Fruit fly (Drosophila melanogaster) whole organism, pupa: ENCODE measurements around the gene bora.

Experiments used
- CG10348 ChIP-seq: fragments of 200-800 bp; sonication (Bioruptor generic); IDR thresholded peaks from 2 replicates; pipeline ENCODE4 v1.3.6; 2022; ENCODE audit warnings: missing biosample characterization, missing genetic modification characterization
- CG12605 ChIP-seq: fragments of 200-800 bp; sonication (Bioruptor generic); IDR thresholded peaks from 2 replicates; pipeline ENCODE4 v1.3.6; 2022; ENCODE audit warnings: missing biosample characterization, missing genetic modification characterization
- CG13204 ChIP-seq: fragments of 200-800 bp; sonication (Bioruptor generic); optimal IDR thresholded peaks from 2 replicates; lab custom pipeline; 2018; ENCODE audit warnings: missing biosample characterization, mild to moderate bottlenecking, missing genetic modification characterization, moderate library complexity
- CG14655 ChIP-seq: fragments of 200-800 bp; sonication (Bioruptor generic); optimal IDR thresholded peaks from 3 replicates; lab custom pipeline; 2017; ENCODE audit warnings: mild to moderate bottlenecking, missing biosample characterization, missing genetic modification reagents, missing genetic modification characterization
- CG15710 ChIP-seq: fragments of 200-800 bp; sonication (Bioruptor generic); optimal IDR thresholded peaks from 2 replicates; lab custom pipeline; 2018; ENCODE audit warnings: missing biosample characterization, mild to moderate bottlenecking, missing genetic modification characterization, moderate library complexity
- CG17806 ChIP-seq: fragments of 200-800 bp; sonication (Bioruptor generic); optimal IDR thresholded peaks from 2 replicates; lab custom pipeline; 2018; ENCODE audit warnings: missing biosample characterization, mild to moderate bottlenecking, missing genetic modification characterization, moderate library complexity
- CG32121 ChIP-seq: fragments of 200-800 bp; sonication (Bioruptor generic); IDR thresholded peaks from 2 replicates; pipeline ENCODE4 v1.3.6; 2022; ENCODE audit warnings: missing biosample characterization, missing genetic modification characterization
- CG34367 ChIP-seq: fragments of 200-800 bp; sonication (Bioruptor generic); optimal IDR thresholded peaks from 2 replicates; lab custom pipeline; 2018; ENCODE audit warnings: missing biosample characterization, mild to moderate bottlenecking, missing genetic modification characterization
- CG4496 ChIP-seq: fragments of 200-800 bp; sonication (Bioruptor generic); IDR thresholded peaks from 3 replicates; pipeline ENCODE4 v1.3.6; 2022; ENCODE audit warnings: missing biosample characterization, missing genetic modification characterization
- CG8159 ChIP-seq: fragments of 200-800 bp; sonication (Bioruptor generic); optimal IDR thresholded peaks from 3 replicates; lab custom pipeline; 2018; ENCODE audit warnings: missing biosample characterization, mild to moderate bottlenecking, missing genetic modification characterization, moderate library complexity
- CG8301 ChIP-seq: fragments of 200-800 bp; sonication (Bioruptor generic); optimal IDR thresholded peaks from 2 replicates; lab custom pipeline; 2018; ENCODE audit warnings: missing biosample characterization, mild to moderate bottlenecking, missing genetic modification characterization
- CG9948 ChIP-seq: fragments of 200-800 bp; sonication (Bioruptor generic); optimal IDR thresholded peaks from 2 replicates; lab custom pipeline; 2018; ENCODE audit warnings: missing biosample characterization, mild to moderate bottlenecking, missing genetic modification characterization, moderate library complexity
- D1 ChIP-seq: fragments of 200-800 bp; sonication (Bioruptor generic); optimal IDR thresholded peaks from 2 replicates; lab custom pipeline; 2018; ENCODE audit warnings: missing biosample characterization, mild to moderate bottlenecking, missing genetic modification characterization, moderate library complexity
- EcR ChIP-seq: fragments of 200-800 bp; sonication (Bioruptor generic); optimal IDR thresholded peaks from 3 replicates; lab custom pipeline; 2019; ENCODE audit warnings: missing biosample characterization, missing genetic modification characterization, mild to moderate bottlenecking, moderate library complexity, missing genetic modification reagents
- Ets98B ChIP-seq: fragments of 200-800 bp; sonication (Bioruptor generic); IDR thresholded peaks from 2 replicates; pipeline ENCODE4 v1.3.6; 2022; ENCODE audit warnings: missing biosample characterization, missing genetic modification characterization
- Pif1A ChIP-seq: fragments of 200-800 bp; sonication (Bioruptor generic); optimal IDR thresholded peaks from 3 replicates; lab custom pipeline; 2016; ENCODE audit warnings: missing biosample characterization, missing genetic modification characterization
- Pif1B ChIP-seq: fragments of 200-800 bp; sonication (Bioruptor generic); optimal IDR thresholded peaks from 3 replicates; lab custom pipeline; 2016; ENCODE audit warnings: missing biosample characterization, missing genetic modification characterization
- Snoo ChIP-seq: fragments of 200-800 bp; sonication (Bioruptor generic); optimal IDR thresholded peaks from 3 replicates; lab custom pipeline; 2017; ENCODE audit warnings: missing biosample characterization, mild to moderate bottlenecking, missing genetic modification characterization, inconsistent platforms
- fd96Ca ChIP-seq: fragments of 200-800 bp; sonication (Bioruptor generic); IDR thresholded peaks from 3 replicates; pipeline ENCODE4 v1.3.6; 2022; ENCODE audit warnings: missing biosample characterization, missing genetic modification characterization
- gl ChIP-seq: fragments of 200-800 bp; sonication (Bioruptor generic); optimal IDR thresholded peaks from 2 replicates; lab custom pipeline; 2018; ENCODE audit warnings: missing biosample characterization, mild to moderate bottlenecking, missing genetic modification characterization
- rn ChIP-seq: fragments of 200-800 bp; sonication (Bioruptor generic); IDR thresholded peaks from 2 replicates; pipeline ENCODE4 v1.3.6; 2022; ENCODE audit warnings: missing biosample characterization, missing genetic modification characterization

bora gene

dm6 chr3L:18626451-18627079 is 4.1 kb downstream of the bora start:
- TF ChIP-seq CG12605 (GFP tag; lab: Robert Waterston, UW), result peak; percentile 30; the same call in 1 of the 2 replicates
- peak; percentile 55 for TF ChIP-seq Ets98B (GFP tag; lab: Robert Waterston, UW)
- peak; percentile 49 for TF ChIP-seq Pif1A (GFP tag; lab: Kevin White, UChicago)
- TF ChIP-seq CG14655 (GFP tag; lab: Kevin White, UChicago), result peak; percentile 44
- no peak for TF ChIP-seq CG10348 (GFP tag; lab: Robert Waterston, UW)
- TF ChIP-seq CG32121 (GFP tag; lab: Robert Waterston, UW), result peak; percentile 72
- TF ChIP-seq fd96Ca (GFP tag; lab: Robert Waterston, UW), result peak; percentile 61; the same call in 1 of the 3 replicates
- no peak for TF ChIP-seq Pif1B
- no peak for TF ChIP-seq Snoo (tag; lab: Kevin White, UChicago)
- peak; percentile 2 for TF ChIP-seq CG9948 (tag; lab: Kevin White, UChicago)
- TF ChIP-seq rn (GFP tag; lab: Robert Waterston, UW), result 0 out of 2 replicates have a peak, but pooled peaks have one; percentile 7
- TF ChIP-seq CG4496 (GFP tag; lab: Robert Waterston, UW), result peak; percentile 66; the same call in 1 of the 3 replicates
- peak; percentile 42 for TF ChIP-seq CG8301

DNA sequence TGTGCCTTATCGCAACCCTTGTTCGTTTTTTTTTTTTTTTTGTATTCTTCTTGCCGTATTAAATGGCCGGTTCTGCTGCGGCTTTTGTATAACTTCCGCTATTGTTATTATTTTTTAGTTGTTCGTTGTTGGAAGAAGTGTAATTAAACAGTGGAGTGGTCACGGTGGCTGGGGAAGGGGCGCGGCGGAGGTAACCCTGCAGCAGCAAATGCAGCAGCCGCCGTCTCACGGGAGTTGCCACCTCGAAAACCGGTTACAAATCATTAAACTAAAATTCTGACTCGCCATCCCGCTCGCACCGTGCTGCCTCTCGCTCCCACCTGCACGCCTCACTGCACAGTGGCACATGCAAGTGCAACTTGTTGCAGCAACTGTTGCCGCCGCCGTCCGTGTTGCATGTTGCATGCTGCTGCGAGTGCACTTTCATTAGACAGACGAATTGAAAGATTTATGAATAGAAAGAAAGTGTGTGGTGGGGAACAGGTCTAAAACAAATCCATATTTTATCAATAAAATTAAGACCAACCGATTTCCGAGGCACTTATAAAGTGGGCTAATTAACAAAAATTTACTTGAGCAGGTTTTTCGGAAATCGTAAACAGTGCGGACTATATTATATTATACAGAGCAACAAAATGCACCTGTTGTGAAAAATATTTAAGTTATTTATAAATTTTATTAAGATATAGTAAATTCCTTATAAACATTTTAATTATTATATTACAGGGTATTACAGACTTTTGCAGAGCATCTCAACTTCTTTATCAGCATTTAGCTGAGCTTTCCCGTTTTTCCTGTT is 5.4 kb downstream of the bora start:
- TF ChIP-seq D1 (tag; lab: Kevin White, UChicago) (no peak), CG12605 (GFP tag; lab: Robert Waterston, UW) (peak; percentile 13; the same call in 1 of the 2 replicates), CG13204 (GFP tag; lab: Kevin White, UChicago) (peak; percentile 58), CG8301 (peak; percentile 66), CG15710 (tag; lab: Kevin White, UChicago) (no peak), CG34367 (tag; lab: Kevin White, UChicago) (no peak), CG14655 (GFP tag; lab: Kevin White, UChicago) (peak; percentile 73), Ets98B (GFP tag; lab: Robert Waterston, UW) (no peak), fd96Ca (GFP tag; lab: Robert Waterston, UW) (no peak; the same call in 2 of the 3 replicates), rn (GFP tag; lab: Robert Waterston, UW) (no peak), EcR (GFP tag; lab: Kevin White, UChicago) (no peak)

DNA sequence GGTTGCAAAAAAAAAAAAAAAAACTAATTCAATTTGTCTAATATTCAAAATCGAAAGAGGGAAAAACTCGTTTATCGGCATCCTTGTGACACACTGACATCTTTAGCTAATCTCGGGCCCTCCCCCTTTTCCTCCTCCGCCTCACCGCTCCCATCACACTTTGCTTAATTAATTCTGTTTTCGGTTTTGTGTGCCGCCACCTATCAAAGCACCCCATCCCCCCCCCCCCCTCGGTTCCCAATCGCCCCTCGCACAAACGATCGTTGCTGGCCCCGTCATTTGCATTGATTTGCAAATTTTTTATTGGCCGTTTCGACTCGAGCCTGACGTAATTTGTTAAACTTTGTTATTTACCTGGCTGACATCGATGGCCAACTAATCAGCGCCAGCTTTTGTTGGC is 6.0 kb downstream of the bora start:
- TF ChIP-seq Ets98B (GFP tag; lab: Robert Waterston, UW) (no peak), CG8159 (no peak)

DNA sequence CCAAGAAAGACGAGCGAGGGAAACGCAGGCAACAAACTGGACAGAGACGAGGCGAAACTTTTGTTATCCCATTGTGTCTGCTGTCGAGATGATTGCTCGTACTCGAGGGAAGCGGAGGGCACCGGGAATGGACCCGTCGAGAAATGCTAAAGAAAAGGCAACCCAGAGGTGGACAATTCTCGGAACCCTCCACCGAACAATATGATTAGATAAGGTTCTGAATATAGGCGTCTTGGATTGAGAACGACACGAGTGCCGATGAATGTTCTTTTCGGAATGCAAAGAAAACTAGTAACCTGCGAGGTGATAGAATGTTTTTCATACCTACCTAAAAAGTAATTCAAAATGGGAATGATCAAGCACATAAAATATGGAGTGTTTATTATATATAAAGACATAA is 7.4 kb downstream of the bora start:
- TF ChIP-seq CG14655 (GFP tag; lab: Kevin White, UChicago) (no peak), D1 (tag; lab: Kevin White, UChicago) (no peak), CG32121 (GFP tag; lab: Robert Waterston, UW) (no peak), Ets98B (GFP tag; lab: Robert Waterston, UW) (no peak)

- TF ChIP-seq CG15710 (tag; lab: Kevin White, UChicago) (no peak), CG10348 (GFP tag; lab: Robert Waterston, UW) (no peak), Ets98B (GFP tag; lab: Robert Waterston, UW) (no peak), CG8159 (no peak), Snoo (tag; lab: Kevin White, UChicago) (no peak), CG34367 (tag; lab: Kevin White, UChicago) (no peak), gl (tag; lab: Kevin White, UChicago) (no peak), CG9948 (tag; lab: Kevin White, UChicago) (no peak), CG13204 (GFP tag; lab: Kevin White, UChicago) (no peak), fd96Ca (GFP tag; lab: Robert Waterston, UW) (no peak)
These were observed 9.7 kb downstream of the bora start for dm6 chr3L:18632187-18632635.

- no peak for TF ChIP-seq CG32121 (GFP tag; lab: Robert Waterston, UW)
- TF ChIP-seq CG34367 (tag; lab: Kevin White, UChicago), result no peak
- no peak for TF ChIP-seq Ets98B (GFP tag; lab: Robert Waterston, UW)
- no peak for TF ChIP-seq fd96Ca (GFP tag; lab: Robert Waterston, UW)
- TF ChIP-seq Snoo (tag; lab: Kevin White, UChicago), result no peak
- no peak for TF ChIP-seq Pif1B
- no peak for TF ChIP-seq CG13204 (GFP tag; lab: Kevin White, UChicago)
- TF ChIP-seq CG15710 (tag; lab: Kevin White, UChicago), result no peak
- TF ChIP-seq CG10348 (GFP tag; lab: Robert Waterston, UW), result no peak
- TF ChIP-seq CG8159, result no peak
- no peak for TF ChIP-seq CG14655 (GFP tag; lab: Kevin White, UChicago)
- TF ChIP-seq CG9948 (tag; lab: Kevin White, UChicago), result no peak
- TF ChIP-seq Pif1A (GFP tag; lab: Kevin White, UChicago), result no peak
- no peak for TF ChIP-seq CG12605 (GFP tag; lab: Robert Waterston, UW)
- no peak for TF ChIP-seq rn (GFP tag; lab: Robert Waterston, UW)
- no peak for TF ChIP-seq CG8301
- no peak for TF ChIP-seq CG17806
- no peak for TF ChIP-seq D1 (tag; lab: Kevin White, UChicago)
- no peak for TF ChIP-seq gl (tag; lab: Kevin White, UChicago)
These were observed 10.6 kb downstream of the bora start for dm6 chr3L:18633084-18633483.
